Fruit fly (Drosophila melanogaster) whole organism, embryonic: ENCODE results near the gene CG4607.
A peak's percentile ranks its signal among the peaks of the same experiment; 100 is the strongest.

Source experiments
- B-H1 ChIP-seq: fragments of 200-800 bp; sonication (Bioruptor generic); IDR thresholded peaks from 3 replicates; pipeline ENCODE4 v1.3.6; 2022; ENCODE audit warnings: missing biosample characterization, missing genetic modification characterization
- CG10147 ChIP-seq: fragments of 200-800 bp; sonication (Bioruptor generic); optimal IDR thresholded peaks from 2 replicates; lab custom pipeline; 2019; ENCODE audit warnings: missing biosample characterization, mild to moderate bottlenecking, missing genetic modification characterization, moderate library complexity
- CG10654 ChIP-seq: fragments of 200-800 bp; sonication (Bioruptor generic); optimal IDR thresholded peaks from 2 replicates; lab custom pipeline; 2016; ENCODE audit warnings: missing biosample characterization, missing genetic modification characterization
- CG10959 ChIP-seq: fragments of 200-800 bp; sonication (Bioruptor generic); IDR thresholded peaks from 2 replicates; pipeline ENCODE4 v1.3.6; 2022; ENCODE audit warnings: missing biosample characterization, missing genetic modification characterization
- CG10979 ChIP-seq: fragments of 200-800 bp; sonication (Bioruptor generic); optimal IDR thresholded peaks from 2 replicates; lab custom pipeline; 2018; ENCODE audit warnings: missing biosample characterization, mild to moderate bottlenecking, missing genetic modification characterization, moderate library complexity
- CG11093 ChIP-seq: fragments of 200-800 bp; sonication (Bioruptor generic); IDR thresholded peaks from 3 replicates; pipeline ENCODE4 v1.3.6; 2022; ENCODE audit warnings: missing biosample characterization, missing genetic modification characterization
- CG16813 ChIP-seq: fragments of 200-800 bp; sonication (Bioruptor generic); IDR thresholded peaks from 3 replicates; pipeline ENCODE4 v1.3.6; 2022; ENCODE audit warnings: missing biosample characterization, missing genetic modification characterization; ENCODE audit not compliant: partially characterized antibody
- CG16863 ChIP-seq: fragments of 200-800 bp; sonication (Bioruptor generic); optimal IDR thresholded peaks from 3 replicates; lab custom pipeline; 2016; ENCODE audit warnings: missing biosample characterization, missing genetic modification characterization
- CG17359 ChIP-seq: fragments of 200-800 bp; sonication (Bioruptor generic); optimal IDR thresholded peaks from 3 replicates; lab custom pipeline; 2018; ENCODE audit warnings: missing biosample characterization, mild to moderate bottlenecking, missing genetic modification characterization, moderate library complexity
- CG17829 ChIP-seq: fragments of 200-800 bp; optimal IDR thresholded peaks from 2 replicates; lab custom pipeline; 2019; ENCODE audit warnings: missing biosample characterization, mild to moderate bottlenecking, missing genetic modification characterization, moderate library complexity
- CG1832 ChIP-seq: fragments of 200-800 bp; sonication (Bioruptor generic); optimal IDR thresholded peaks from 2 replicates; lab custom pipeline; 2017; ENCODE audit warnings: missing biosample characterization, mild to moderate bottlenecking, missing genetic modification characterization, inconsistent platforms
- CG31224 ChIP-seq: fragments of 200-800 bp; sonication (Bioruptor generic); IDR thresholded peaks from 2 replicates; pipeline ENCODE4 v1.3.6; 2022; ENCODE audit warnings: missing biosample characterization, missing genetic modification characterization
- CG3163 ChIP-seq: fragments of 200-800 bp; sonication (Bioruptor generic); optimal IDR thresholded peaks from 3 replicates; lab custom pipeline; 2016; ENCODE audit warnings: missing biosample characterization, missing genetic modification characterization
- CG8281 ChIP-seq: fragments of 200-800 bp; sonication (Bioruptor generic); optimal IDR thresholded peaks from 2 replicates; lab custom pipeline; 2018; ENCODE audit warnings: missing biosample characterization, mild to moderate bottlenecking, missing genetic modification characterization, moderate library complexity
- CG9215 ChIP-seq: fragments of 200-800 bp; sonication (Bioruptor generic); IDR thresholded peaks from 2 replicates; pipeline ENCODE4 v1.3.6; 2022; ENCODE audit warnings: missing biosample characterization, missing genetic modification characterization
- CG9609 ChIP-seq: fragments of 200-800 bp; sonication (Bioruptor generic); optimal IDR thresholded peaks from 3 replicates; lab custom pipeline; 2016; ENCODE audit warnings: missing biosample characterization, missing genetic modification characterization
- CG9797 ChIP-seq: fragments of 200-800 bp; sonication (Bioruptor generic); optimal IDR thresholded peaks from 3 replicates; lab custom pipeline; 2018; ENCODE audit warnings: missing biosample characterization, mild to moderate bottlenecking, missing genetic modification characterization
- Chrac-16 ChIP-seq: fragments of 200-800 bp; sonication (Bioruptor generic); optimal IDR thresholded peaks from 3 replicates; lab custom pipeline; 2016; ENCODE audit warnings: missing biosample characterization, missing genetic modification characterization
- CoRest ChIP-seq: fragments of 200-800 bp; sonication (Bioruptor generic); optimal IDR thresholded peaks from 3 replicates; lab custom pipeline; 2018; ENCODE audit warnings: missing biosample characterization, mild to moderate bottlenecking, missing genetic modification characterization, moderate library complexity
- Dfd ChIP-seq, 2 experiments: fragments of >200 bp; optimal IDR thresholded peaks; 2 replicates each; lab custom pipeline; 2017; ENCODE audit warnings: missing biosample characterization in 2 of 2, missing genetic modification characterization in 2 of 2
- Doc2 ChIP-seq: fragments of 200-800 bp; sonication (Bioruptor generic); IDR thresholded peaks from 2 replicates; pipeline ENCODE4 v1.3.6; 2022; ENCODE audit warnings: missing biosample characterization, missing genetic modification characterization
- GATAe ChIP-seq: fragments of 200-800 bp; sonication (Bioruptor generic); conservative IDR thresholded peaks from 2 replicates; pipeline ENCODE4 v1.3.6; 2022; ENCODE audit warnings: missing biosample characterization, missing genetic modification characterization
- HLH54F ChIP-seq: fragments of 200-800 bp; sonication (Bioruptor generic); optimal IDR thresholded peaks from 3 replicates; lab custom pipeline; 2016; ENCODE audit warnings: missing biosample characterization, missing genetic modification characterization
- Hey ChIP-seq: fragments of 200-800 bp; sonication (Bioruptor generic); optimal IDR thresholded peaks from 3 replicates; lab custom pipeline; 2018; ENCODE audit warnings: missing biosample characterization, mild to moderate bottlenecking, missing genetic modification characterization
- MESR4 ChIP-seq: fragments of 200-800 bp; sonication (Bioruptor generic); optimal IDR thresholded peaks from 2 replicates; lab custom pipeline; 2018; ENCODE audit warnings: missing biosample characterization, mild to moderate bottlenecking, missing genetic modification characterization, moderate library complexity
- Neu2 ChIP-seq: fragments of 200-800 bp; sonication (Bioruptor generic); optimal IDR thresholded peaks from 3 replicates; lab custom pipeline; 2016; ENCODE audit warnings: missing biosample characterization, missing genetic modification characterization, borderline replicate concordance
- Sox100B ChIP-seq: fragments of 200-800 bp; sonication (Bioruptor generic); optimal IDR thresholded peaks from 3 replicates; lab custom pipeline; 2018; ENCODE audit warnings: missing biosample characterization, mild to moderate bottlenecking, missing genetic modification characterization
- Sry-δ ChIP-seq: fragments of 200-800 bp; sonication (Bioruptor generic); optimal IDR thresholded peaks from 2 replicates; lab custom pipeline; 2016; ENCODE audit warnings: missing biosample characterization, missing genetic modification characterization
- TFAM ChIP-seq: fragments of 200-800 bp; sonication (Bioruptor generic); optimal IDR thresholded peaks from 2 replicates; lab custom pipeline; 2017; ENCODE audit warnings: missing biosample characterization, missing genetic modification characterization, inconsistent platforms
- Vsx1 ChIP-seq: fragments of 200-800 bp; sonication (Bioruptor generic); optimal IDR thresholded peaks from 2 replicates; lab custom pipeline; 2017; ENCODE audit warnings: missing biosample characterization, mild to moderate bottlenecking, missing genetic modification characterization, missing genetic modification reagents
- ara ChIP-seq: fragments of 200-800 bp; sonication (Bioruptor generic); IDR thresholded peaks from 2 replicates; pipeline ENCODE4 v1.3.6; 2022; ENCODE audit warnings: missing biosample characterization, missing genetic modification characterization
- btn ChIP-seq: fragments of 200-800 bp; sonication (Bioruptor generic); optimal IDR thresholded peaks from 2 replicates; lab custom pipeline; 2016; ENCODE audit warnings: missing biosample characterization, missing genetic modification characterization
- cad ChIP-seq: fragments of >200 bp; optimal IDR thresholded peaks from 2 replicates; lab custom pipeline; 2017; ENCODE audit warnings: missing biosample characterization, missing genetic modification characterization
- chif ChIP-seq, 2 experiments: fragments of 200-800 bp; sonication (Bioruptor generic); optimal IDR thresholded peaks; 3 replicates each; lab custom pipeline; 2016; ENCODE audit warnings: missing biosample characterization in 2 of 2, missing genetic modification characterization in 2 of 2
- dan ChIP-seq: fragments of 200-800 bp; sonication (Bioruptor generic); IDR thresholded peaks from 2 replicates; pipeline ENCODE4 v1.3.6; 2022; ENCODE audit warnings: missing biosample characterization, missing genetic modification characterization
- disco-r ChIP-seq: fragments of 200-800 bp; sonication (Bioruptor generic); optimal IDR thresholded peaks from 2 replicates; lab custom pipeline; 2016; ENCODE audit warnings: missing biosample characterization, missing genetic modification characterization
- emc ChIP-seq: fragments of 200-800 bp; sonication (Bioruptor generic); optimal IDR thresholded peaks from 2 replicates; lab custom pipeline; 2016; ENCODE audit warnings: missing biosample characterization, missing genetic modification characterization
- eve ChIP-seq, 2 experiments: fragments of >200 bp; optimal IDR thresholded peaks; 2 replicates each; lab custom pipeline; 2017; ENCODE audit warnings: missing biosample characterization in 2 of 2, missing genetic modification characterization in 2 of 2
- exex ChIP-seq: fragments of 200-800 bp; sonication (Bioruptor generic); optimal IDR thresholded peaks from 4 replicates; lab custom pipeline; 2018; ENCODE audit warnings: missing biosample characterization, mild to moderate bottlenecking, missing genetic modification characterization, moderate library complexity
- fd64A ChIP-seq: fragments of 200-800 bp; sonication (Bioruptor generic); optimal IDR thresholded peaks from 3 replicates; lab custom pipeline; 2018; ENCODE audit warnings: missing biosample characterization, mild to moderate bottlenecking, missing genetic modification characterization
- ham ChIP-seq: fragments of 200-800 bp; sonication (Bioruptor generic); IDR thresholded peaks from 2 replicates; pipeline ENCODE4 v1.3.6; 2022; ENCODE audit warnings: missing biosample characterization, missing genetic modification characterization
- lbe ChIP-seq: fragments of 200-800 bp; sonication (Bioruptor generic); optimal IDR thresholded peaks from 2 replicates; lab custom pipeline; 2016; ENCODE audit warnings: missing biosample characterization, mild to moderate bottlenecking, missing genetic modification characterization
- pho ChIP-seq: fragments of 200-800 bp; sonication (Bioruptor generic); optimal IDR thresholded peaks from 2 replicates; lab custom pipeline; 2016; ENCODE audit warnings: missing biosample characterization, missing genetic modification characterization
- pum ChIP-seq: fragments of 200-800 bp; sonication (Bioruptor generic); optimal IDR thresholded peaks from 2 replicates; lab custom pipeline; 2016; ENCODE audit warnings: missing biosample characterization, missing genetic modification characterization
- schlank ChIP-seq: fragments of 200-800 bp; sonication (Bioruptor generic); optimal IDR thresholded peaks from 2 replicates; lab custom pipeline; 2018; ENCODE audit warnings: missing biosample characterization, mild to moderate bottlenecking, missing genetic modification characterization
- sob ChIP-seq: fragments of 200-800 bp; sonication (Bioruptor generic); IDR thresholded peaks from 2 replicates; pipeline ENCODE4 v1.3.6; 2022; ENCODE audit warnings: missing biosample characterization, missing genetic modification characterization
- tin ChIP-seq: fragments of 200-800 bp; sonication (Bioruptor generic); optimal IDR thresholded peaks from 3 replicates; lab custom pipeline; 2016; ENCODE audit warnings: missing biosample characterization, missing genetic modification characterization
- tna ChIP-seq: fragments of 200-800 bp; sonication (Bioruptor generic); IDR thresholded peaks from 2 replicates; pipeline ENCODE4 v1.3.6; 2022; ENCODE audit warnings: missing biosample characterization, missing genetic modification characterization; ENCODE audit not compliant: partially characterized antibody
- unc-4 ChIP-seq: fragments of 200-800 bp; sonication (Bioruptor generic); IDR thresholded peaks from 2 replicates; pipeline ENCODE4 v1.3.6; 2022; ENCODE audit warnings: missing biosample characterization, missing genetic modification characterization; ENCODE audit not compliant: partially characterized antibody
- wdn ChIP-seq: fragments of 200-800 bp; sonication (Bioruptor generic); IDR thresholded peaks from 2 replicates; pipeline ENCODE4 v1.3.6; 2022; ENCODE audit warnings: missing biosample characterization, missing genetic modification characterization
- wor ChIP-seq: fragments of 200-800 bp; sonication (Bioruptor generic); IDR thresholded peaks from 2 replicates; pipeline ENCODE4 v1.3.6; 2022; ENCODE audit warnings: missing biosample characterization, missing genetic modification characterization

CG4607 gene

DNA sequence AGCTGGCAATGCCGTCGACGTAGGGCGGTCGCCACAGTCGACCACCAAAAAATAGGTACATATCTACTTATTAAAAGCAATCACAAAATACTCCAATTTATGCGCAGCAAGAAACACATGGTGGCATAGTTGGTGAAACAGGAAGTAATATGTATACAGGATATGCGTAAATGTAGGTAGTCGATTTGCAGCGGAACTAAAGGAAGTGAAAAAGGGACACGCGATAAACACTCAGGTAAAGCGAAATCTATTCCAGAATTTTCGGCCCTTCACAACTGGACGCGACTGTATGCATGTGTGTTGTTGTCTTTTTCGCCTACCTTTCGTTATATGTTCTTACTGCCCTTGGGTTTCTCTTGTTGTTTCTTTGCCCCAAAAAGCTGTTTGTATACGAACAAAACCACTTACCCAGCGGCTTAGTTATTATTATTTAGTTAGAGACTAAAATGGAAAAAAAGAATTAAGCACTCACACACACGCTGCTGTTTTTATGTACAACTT, 27.3 kb downstream of the CG4607 start (continued):
- TF ChIP-seq emc (peak; percentile 23), ara (peak; percentile 51), exex (tag; lab: Kevin White, UChicago) (peak; percentile 43), CG10654 (GFP tag; lab: Kevin White, UChicago) (peak; percentile 53), unc-4 (no peak), dan (GFP tag; lab: Robert Waterston, UW) (no peak), CG17359 (tag; lab: Kevin White, UChicago) (peak; percentile 76), Sry-δ (peak; percentile 19), tna (GFP tag; lab: Robert Waterston, UW) (no peak), CG31224 (GFP tag; lab: Robert Waterston, UW) (peak; percentile 73), lbe (no peak), chif (GFP tag; optimal IDR thresholded peaks at IDR 0.05; lab: Kevin White, UChicago) (peak; percentile 66 to 82), cad (GFP tag; lab: Kevin White, UChicago) (no peak), CG10147 (GFP tag; lab: Kevin White, UChicago) (peak; percentile 86), tin (peak; percentile 67), CG10959 (peak; percentile 38; the same call in 1 of the 2 replicates), CG9215 (peak; percentile 88), sob (GFP tag; lab: Robert Waterston, UW) (peak; percentile 79), pum (GFP tag; lab: Kevin White, UChicago) (peak; percentile 51), CG11093 (GFP tag; lab: Robert Waterston, UW) (peak; percentile 71; the same call in 2 of the 3 replicates), CG1832 (GFP tag; lab: Kevin White, UChicago) (no peak), wdn (GFP tag; lab: Robert Waterston, UW) (peak; percentile 54; the same call in 1 of the 2 replicates), CG16813 (GFP tag; lab: Robert Waterston, UW) (no peak), Chrac-16 (peak; percentile 75), ham (GFP tag; lab: Robert Waterston, UW) (peak; percentile 37; the same call in 1 of the 2 replicates), CG9797 (GFP tag; lab: Kevin White, UChicago) (no peak), HLH54F (GFP tag; lab: Kevin White, UChicago) (peak; percentile 75), Neu2 (GFP tag; lab: Kevin White, UChicago) (no peak), eve (GFP tag; optimal IDR thresholded peaks at IDR 0.05; lab: Kevin White, UChicago) (peak in 1 of 2 experiments; percentile 96), CG10979 (peak; percentile 83), TFAM (GFP tag; lab: Kevin White, UChicago) (peak; percentile 2), wor (GFP tag; lab: Robert Waterston, UW) (peak; percentile 47; the same call in 1 of the 2 replicates), CG3163 (GFP tag; lab: Kevin White, UChicago) (peak; percentile 24), fd64A (GFP tag; lab: Kevin White, UChicago) (peak; percentile 54), CG16863 (GFP tag; lab: Kevin White, UChicago) (peak; percentile 75), disco-r (GFP tag; lab: Kevin White, UChicago) (peak; percentile 47), B-H1 (GFP tag; lab: Robert Waterston, UW) (peak; percentile 43; the same call in 2 of the 3 replicates), CG8281 (peak; percentile 65), schlank (tag; lab: Kevin White, UChicago) (peak; percentile 74), GATAe (GFP tag; lab: Robert Waterston, UW) (no peak), CG9609 (GFP tag; lab: Kevin White, UChicago) (peak; percentile 68), Dfd (GFP tag; optimal IDR thresholded peaks at IDR 0.05; lab: Kevin White, UChicago) (no peak), CG17829 (tag; lab: Kevin White, UChicago) (peak; percentile 84), Vsx1 (GFP tag; lab: Kevin White, UChicago) (peak; percentile 26), btn (GFP tag; lab: Kevin White, UChicago) (peak; percentile 25), Sox100B (GFP tag; lab: Kevin White, UChicago) (peak; percentile 84), MESR4 (GFP tag; lab: Kevin White, UChicago) (peak; percentile 16), Hey (tag; lab: Kevin White, UChicago) (peak; percentile 66), Doc2 (GFP tag; lab: Robert Waterston, UW) (peak; percentile 15; the same call in 1 of the 2 replicates), CoRest (peak; percentile 89), pho (GFP tag; lab: Kevin White, UChicago) (peak; percentile 66)
